Worm (Caenorhabditis elegans): ENCODE measurements around the gene str-31.

- TF ChIP-seq mxl-1 (tag; optimal IDR thresholded peaks at IDR 0.05) (no peak), nhr-120 (GFP tag; IDR thresholded peaks at IDR 0.05) (no peak), B0035.1 (tag; optimal IDR thresholded peaks at IDR 0.05) (no peak)
Measured at ce11 chrV:7545187-7545586, 36.7 kb upstream of the str-31 start, which contains the start of the genes C54F6.19 and nhx-3.
